In genomic region chr3R:30802115-30802682, dm6 we compare ENCODE assay signal across 1 fruit fly cellular context.
A peak's percentile ranks its signal among the peaks of the same experiment; 100 is the strongest.
TF ChIP-seq lines count a peak whose summit lies in the region.

No protein-coding gene starts in this region.

TF ChIP-seq in whole organism, embryonic, 481 proteins besides CTCF, POLR2A, EP300 and RAD21 (continued from another document):
- TF ChIP-seq CG16815 (GFP tag; optimal IDR thresholded peaks at IDR 0.05; lab: Kevin White, UChicago), result no peak
- no peak for TF ChIP-seq nerfin-2 (GFP tag; IDR thresholded peaks at IDR 0.05; lab: Robert Waterston, UW; ENCODE audit: partially characterized antibody)
- TF ChIP-seq NK7.1 (GFP tag; optimal IDR thresholded peaks at IDR 0.05; lab: Kevin White, UChicago), result no peak
- TF ChIP-seq CG6689 (GFP tag; IDR thresholded peaks at IDR 0.05; lab: Robert Waterston, UW), result no peak
- TF ChIP-seq row (GFP tag; IDR thresholded peaks at IDR 0.05; lab: Robert Waterston, UW), result no peak
- no peak for TF ChIP-seq CG5180 (GFP tag; optimal IDR thresholded peaks at IDR 0.05; lab: Kevin White, UChicago)
- TF ChIP-seq CG2199 (GFP tag; IDR thresholded peaks at IDR 0.05; lab: Robert Waterston, UW), result no peak
- TF ChIP-seq BEAF-32 (GFP tag; optimal IDR thresholded peaks at IDR 0.05; lab: Kevin White, UChicago), result no peak
- no peak for TF ChIP-seq CG1024 (GFP tag; IDR thresholded peaks at IDR 0.05; lab: Robert Waterston, UW)
- TF ChIP-seq CG3281 (GFP tag; optimal IDR thresholded peaks at IDR 0.05; lab: Kevin White, UChicago), result peak; percentile 42
- TF ChIP-seq CG18011 (GFP tag; optimal IDR thresholded peaks at IDR 0.05; lab: Kevin White, UChicago), result peak; percentile 39
- TF ChIP-seq scrt (GFP tag; optimal IDR thresholded peaks at IDR 0.05; lab: Kevin White, UChicago), result peak; percentile 29
- TF ChIP-seq caup (GFP tag; optimal IDR thresholded peaks at IDR 0.05; lab: Kevin White, UChicago; ENCODE audit: severe bottlenecking), result peak; percentile 62
- TF ChIP-seq CG10431 (GFP tag; optimal IDR thresholded peaks at IDR 0.05; lab: Kevin White, UChicago), result no peak
- TF ChIP-seq MTF-1 (GFP tag; optimal IDR thresholded peaks at IDR 0.05; lab: Kevin White, UChicago; ENCODE audit: borderline replicate concordance), result no peak
- TF ChIP-seq ab (GFP tag; optimal IDR thresholded peaks at IDR 0.05; lab: Kevin White, UChicago), result no peak
- TF ChIP-seq schlank (tag; optimal IDR thresholded peaks at IDR 0.05; lab: Kevin White, UChicago), result peak; percentile 70
- TF ChIP-seq CG18764 (GFP tag; optimal IDR thresholded peaks at IDR 0.05; lab: Kevin White, UChicago), result no peak
- no peak for TF ChIP-seq H2.0 (GFP tag; IDR thresholded peaks at IDR 0.05; lab: Robert Waterston, UW)
- no peak for TF ChIP-seq CG3065 (GFP tag; optimal IDR thresholded peaks at IDR 0.05; lab: Kevin White, UChicago)
- no peak for TF ChIP-seq trem (tag; optimal IDR thresholded peaks at IDR 0.05; lab: Kevin White, UChicago)
- no peak for TF ChIP-seq CG16863 (GFP tag; optimal IDR thresholded peaks at IDR 0.05; lab: Kevin White, UChicago)
- peak; percentile 35 for TF ChIP-seq CG7928 (GFP tag; optimal IDR thresholded peaks at IDR 0.05; lab: Kevin White, UChicago)
- TF ChIP-seq psq (GFP tag; optimal IDR thresholded peaks at IDR 0.05; lab: Kevin White, UChicago), result no peak
